Worm (Caenorhabditis elegans) whole organism, L1 larva: ENCODE results near the gene srg-20.

Source experiments
- aly-2 ChIP-seq: fragments of 150-350 bp; optimal IDR thresholded peaks from 2 replicates; lab custom pipeline; 2014; ENCODE audit warnings: missing biosample characterization, missing genetic modification characterization
- ceh-8 ChIP-seq: fragments of 200-800 bp; sonication (Bioruptor generic); optimal IDR thresholded peaks from 2 replicates; lab custom pipeline; 2018; ENCODE audit warnings: mild to moderate bottlenecking, missing genetic modification characterization, moderate library complexity, missing compliant biosample characterization
- ceh-88 ChIP-seq: fragments of 200-800 bp; sonication (Bioruptor generic); IDR thresholded peaks from 2 replicates; pipeline ENCODE4 v1.3.6; 2022; ENCODE audit warnings: missing genetic modification characterization, missing compliant biosample characterization
- ces-1 ChIP-seq: fragments of 150-350 bp; optimal IDR thresholded peaks from 2 replicates; lab custom pipeline; 2014; ENCODE audit warnings: missing biosample characterization, missing genetic modification reagents, missing genetic modification characterization
- elt-2 ChIP-seq: sonication (generic microtip); optimal IDR thresholded peaks from 2 replicates; lab custom pipeline; 2016; ENCODE audit warnings: missing genetic modification characterization, mild to moderate bottlenecking, inconsistent platforms, missing compliant biosample characterization, missing genetic modification reagents
- lir-3 ChIP-seq: sonication (generic microtip); optimal IDR thresholded peaks from 2 replicates; lab custom pipeline; 2016; ENCODE audit warnings: mild to moderate bottlenecking, missing genetic modification characterization, moderate library complexity, missing compliant biosample characterization; ENCODE audit not compliant: poor library complexity
- nhr-237 ChIP-seq: fragments of 150-350 bp; optimal IDR thresholded peaks from 2 replicates; lab custom pipeline; 2014; ENCODE audit warnings: missing biosample characterization, missing genetic modification characterization
- nhr-85 ChIP-seq: sonication (generic microtip); peaks from one replicate; lab custom pipeline; 2016; ENCODE audit warnings: missing genetic modification characterization, inconsistent platforms, missing compliant biosample characterization

- no peak for TF ChIP-seq nhr-237 (tag; lab: Kevin White, UChicago)
- TF ChIP-seq lir-3 (tag; lab: Kevin White, UChicago) = no peak
- no peak for TF ChIP-seq ces-1
- TF ChIP-seq elt-2 (tag; lab: Kevin White, UChicago) = no peak
- no peak for TF ChIP-seq ceh-8
- TF ChIP-seq aly-2 (tag; lab: Kevin White, UChicago) = no peak
- TF ChIP-seq nhr-85 (tag; lab: Kevin White, UChicago) = no peak
- TF ChIP-seq ceh-88 (GFP tag; lab: Robert Waterston, UW) = no peak
These were observed 32.4 kb downstream of the srg-20 start, which contains the start of gene srw-97 for ce11 chrII:1668913-1669312.
